Comparison of ENCODE assay signal across 3 fruit fly cellular contexts in the genomic region with DNA sequence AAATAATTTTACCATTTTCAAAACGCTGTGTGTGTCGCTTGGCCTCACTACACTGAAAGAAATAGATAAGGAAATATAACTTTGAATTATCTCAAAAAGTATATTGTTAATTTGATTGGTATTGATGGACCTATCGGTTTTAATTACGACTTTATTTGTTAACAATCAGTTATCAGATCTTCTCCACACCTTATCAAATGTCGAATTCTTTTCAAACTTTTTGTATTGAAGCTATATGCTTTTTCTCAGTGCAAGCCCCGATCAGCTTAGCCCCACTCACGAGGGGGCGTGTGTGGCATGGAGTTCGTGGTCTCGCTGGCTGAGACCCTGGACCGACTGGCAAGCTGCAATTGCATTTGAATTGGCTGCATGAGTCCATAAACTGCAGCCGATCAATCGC.
TF ChIP-seq lines count a peak whose summit lies in the region.

No protein-coding gene starts in this region.

- no peak for TF ChIP-seq CTCF in whole organism, embryonic (GFP tag; optimal IDR thresholded peaks at IDR 0.05; lab: Kevin White, UChicago)

TF ChIP-seq in whole organism, embryonic, 481 proteins besides CTCF, POLR2A, EP300 and RAD21:
- TF ChIP-seq sens (GFP tag; lab: Kevin White, UChicago) (peak; percentile 56), Drgx (GFP tag; IDR thresholded peaks at IDR 0.05; lab: Robert Waterston, UW) (peak; percentile 81), prd (optimal IDR thresholded peaks at IDR 0.05; lab: Kevin White, UChicago) (no peak), prd (GFP tag; IDR thresholded peaks at IDR 0.05; lab: Robert Waterston, UW) (no peak), bsh (GFP tag; optimal IDR thresholded peaks at IDR 0.05; lab: Kevin White, UChicago) (peak in 1 of 2 experiments; percentile 25), lab (GFP tag; optimal IDR thresholded peaks at IDR 0.05; lab: Kevin White, UChicago) (no peak), lola (GFP tag; optimal IDR thresholded peaks at IDR 0.05; lab: Kevin White, UChicago) (no peak)

TF ChIP-seq in whole organism, prepupa, 60 proteins besides CTCF, POLR2A, EP300 and RAD21 (continues in another document):
- TF ChIP-seq svp (GFP tag; lab: Kevin White, UChicago) (peak; percentile 78), fd59A (GFP tag; optimal IDR thresholded peaks at IDR 0.05; lab: Kevin White, UChicago) (no peak), CG6163 (GFP tag; IDR thresholded peaks at IDR 0.05; lab: Robert Waterston, UW) (peak; percentile 58; the same call in 1 of the 3 replicates), CG32006 (GFP tag; optimal IDR thresholded peaks at IDR 0.05; lab: Kevin White, UChicago) (peak; percentile 78), Sox14 (GFP tag; optimal IDR thresholded peaks at IDR 0.05; lab: Kevin White, UChicago) (peak; percentile 45), dsx (GFP tag; optimal IDR thresholded peaks at IDR 0.05; lab: Kevin White, UChicago; ENCODE audit: poor library complexity, severe bottlenecking) (peak; percentile 29), CG1621 (tag; optimal IDR thresholded peaks at IDR 0.05; lab: Kevin White, UChicago) (peak; percentile 2), CG11902 (GFP tag; optimal IDR thresholded peaks at IDR 0.05; lab: Kevin White, UChicago) (no peak), Gug (GFP tag; IDR thresholded peaks at IDR 0.05; lab: Robert Waterston, UW) (peak; percentile 58), Hr4 (GFP tag; optimal IDR thresholded peaks at IDR 0.05; lab: Kevin White, UChicago) (peak; percentile 81), Smox (GFP tag; optimal IDR thresholded peaks at IDR 0.05; lab: Kevin White, UChicago) (no peak), salr (GFP tag; optimal IDR thresholded peaks at IDR 0.05; lab: Kevin White, UChicago) (peak in 1 of 2 experiments; percentile 58), OdsH (GFP tag; optimal IDR thresholded peaks at IDR 0.05; lab: Kevin White, UChicago) (peak; percentile 46), Eip75B (GFP tag; optimal IDR thresholded peaks at IDR 0.05; lab: Kevin White, UChicago) (peak; percentile 23), CG11294 (GFP tag; IDR thresholded peaks at IDR 0.05; lab: Robert Waterston, UW) (peak; percentile 49), CG8119 (GFP tag; IDR thresholded peaks at IDR 0.05; lab: Robert Waterston, UW) (peak; percentile 86), Ets96B (tag; optimal IDR thresholded peaks at IDR 0.05; lab: Kevin White, UChicago) (peak; percentile 39), net (GFP tag; optimal IDR thresholded peaks at IDR 0.05; lab: Kevin White, UChicago) (peak; percentile 28), acj6 (GFP tag; optimal IDR thresholded peaks at IDR 0.05; lab: Kevin White, UChicago) (peak; percentile 28), CG3032 (tag; optimal IDR thresholded peaks at IDR 0.05; lab: Kevin White, UChicago) (peak; percentile 44), CG15336 (GFP tag; IDR thresholded peaks at IDR 0.05; lab: Robert Waterston, UW) (peak; percentile 84), Eip78C (GFP tag; lab: Kevin White, UChicago) (peak; percentile 85), CG6854 (GFP tag; optimal IDR thresholded peaks at IDR 0.05; lab: Kevin White, UChicago) (no peak), CG16779 (tag; optimal IDR thresholded peaks at IDR 0.05; lab: Kevin White, UChicago) (peak; percentile 34), CG10631 (GFP tag; optimal IDR thresholded peaks at IDR 0.05; lab: Kevin White, UChicago) (peak; percentile 9), eg (GFP tag; IDR thresholded peaks at IDR 0.05; lab: Robert Waterston, UW) (peak; percentile 84), CG8319 (GFP tag; optimal IDR thresholded peaks at IDR 0.05; lab: Kevin White, UChicago) (no peak), Lpt (GFP tag; optimal IDR thresholded peaks at IDR 0.05; lab: Kevin White, UChicago) (peak; percentile 61), CG6276 (GFP tag; optimal IDR thresholded peaks at IDR 0.05; lab: Kevin White, UChicago) (peak; percentile 78), CG4318 (GFP tag; optimal IDR thresholded peaks at IDR 0.05; lab: Kevin White, UChicago) (peak; percentile 39), Ets21C (GFP tag; optimal IDR thresholded peaks at IDR 0.05; lab: Kevin White, UChicago) (no peak), spab (GFP tag; optimal IDR thresholded peaks at IDR 0.05; lab: Kevin White, UChicago) (peak; percentile 13), achi (GFP tag; optimal IDR thresholded peaks at IDR 0.05; lab: Kevin White, UChicago) (peak; percentile 59), CG6808 (GFP tag; optimal IDR thresholded peaks at IDR 0.05; lab: Kevin White, UChicago) (peak; percentile 8), CG10669 (GFP tag; optimal IDR thresholded peaks at IDR 0.05; lab: Kevin White, UChicago) (peak; percentile 18), CG3919 (GFP tag; optimal IDR thresholded peaks at IDR 0.05; lab: Kevin White, UChicago) (peak; percentile 39), CG6792 (GFP tag; optimal IDR thresholded peaks at IDR 0.05; lab: Kevin White, UChicago) (no peak), pdm3 (GFP tag; optimal IDR thresholded peaks at IDR 0.05; lab: Kevin White, UChicago) (peak; percentile 29), dac (GFP tag; optimal IDR thresholded peaks at IDR 0.05; lab: Kevin White, UChicago) (peak; percentile 39), Eip93F (GFP tag; optimal IDR thresholded peaks at IDR 0.05; lab: Kevin White, UChicago) (no peak)

TF ChIP-seq in whole organism, pupa, 21 proteins besides CTCF, POLR2A, EP300 and RAD21:
- TF ChIP-seq fd96Ca (GFP tag; IDR thresholded peaks at IDR 0.05; lab: Robert Waterston, UW) = peak; percentile 23; the same call in 1 of the 3 replicates
- peak; percentile 4 for TF ChIP-seq Pif1B (GFP tag; optimal IDR thresholded peaks at IDR 0.05; lab: Kevin White, UChicago)
- TF ChIP-seq CG10348 (GFP tag; IDR thresholded peaks at IDR 0.05; lab: Robert Waterston, UW) = no peak
- no peak for TF ChIP-seq Snoo (tag; optimal IDR thresholded peaks at IDR 0.05; lab: Kevin White, UChicago)
- TF ChIP-seq CG8159 (tag; optimal IDR thresholded peaks at IDR 0.05; lab: Kevin White, UChicago) = peak; percentile 39
- peak; percentile 4 for TF ChIP-seq CG15710 (tag; optimal IDR thresholded peaks at IDR 0.05; lab: Kevin White, UChicago)
- peak; percentile 28 for TF ChIP-seq CG34367 (tag; optimal IDR thresholded peaks at IDR 0.05; lab: Kevin White, UChicago)
- no peak for TF ChIP-seq EcR (GFP tag; optimal IDR thresholded peaks at IDR 0.05; lab: Kevin White, UChicago)
- peak; percentile 55 for TF ChIP-seq CG17806 (tag; optimal IDR thresholded peaks at IDR 0.05; lab: Kevin White, UChicago)
- TF ChIP-seq CG14655 (GFP tag; optimal IDR thresholded peaks at IDR 0.05; lab: Kevin White, UChicago) = peak; percentile 74
- TF ChIP-seq CG13204 (GFP tag; optimal IDR thresholded peaks at IDR 0.05; lab: Kevin White, UChicago) = no peak
- TF ChIP-seq CG4496 (GFP tag; IDR thresholded peaks at IDR 0.05; lab: Robert Waterston, UW) = peak; percentile 74
- peak; percentile 67 for TF ChIP-seq CG12605 (GFP tag; IDR thresholded peaks at IDR 0.05; lab: Robert Waterston, UW)
- TF ChIP-seq rn (GFP tag; IDR thresholded peaks at IDR 0.05; lab: Robert Waterston, UW) = 0 out of 2 replicates have a peak, but pooled peaks have one; percentile 25
- no peak for TF ChIP-seq CG9948 (tag; optimal IDR thresholded peaks at IDR 0.05; lab: Kevin White, UChicago)
- TF ChIP-seq CG32121 (GFP tag; IDR thresholded peaks at IDR 0.05; lab: Robert Waterston, UW) = peak; percentile 70
- TF ChIP-seq CG8301 (tag; optimal IDR thresholded peaks at IDR 0.05; lab: Kevin White, UChicago) = peak; percentile 73
- no peak for TF ChIP-seq gl (tag; optimal IDR thresholded peaks at IDR 0.05; lab: Kevin White, UChicago)
- TF ChIP-seq Ets98B (GFP tag; IDR thresholded peaks at IDR 0.05; lab: Robert Waterston, UW) = peak; percentile 78
- peak; percentile 42 for TF ChIP-seq Pif1A (GFP tag; optimal IDR thresholded peaks at IDR 0.05; lab: Kevin White, UChicago)
- no peak for TF ChIP-seq D1 (tag; optimal IDR thresholded peaks at IDR 0.05; lab: Kevin White, UChicago)
